Worm (Caenorhabditis elegans) whole organism, mixed stage, embryonic: Measurements from ENCODE around the gene dach-1.

ENCODE experiments used
- ces-1 ChIP-seq: fragments of 150-350 bp; optimal IDR thresholded peaks from 2 replicates; lab custom pipeline; 2014; ENCODE audit warnings: missing biosample characterization, missing genetic modification reagents, missing genetic modification characterization
- lin-13 ChIP-seq: fragments of 150-350 bp; optimal IDR thresholded peaks from 2 replicates; lab custom pipeline; 2014; ENCODE audit warnings: missing biosample characterization, missing genetic modification characterization
- lsy-2 ChIP-seq: fragments of 150-350 bp; optimal IDR thresholded peaks from 2 replicates; lab custom pipeline; 2014; ENCODE audit warnings: missing biosample characterization, missing genetic modification characterization
- mab-5 ChIP-seq: fragments of 150-350 bp; optimal IDR thresholded peaks from 2 replicates; lab custom pipeline; 2014; ENCODE audit warnings: missing biosample characterization, missing genetic modification characterization
- mls-2 ChIP-seq: sonication (generic microtip); optimal IDR thresholded peaks from 2 replicates; lab custom pipeline; 2016; ENCODE audit warnings: mild to moderate bottlenecking, missing genetic modification characterization, moderate library complexity, missing compliant biosample characterization
- nhr-237 ChIP-seq: fragments of 150-350 bp; optimal IDR thresholded peaks from 2 replicates; lab custom pipeline; 2014; ENCODE audit warnings: missing biosample characterization, missing genetic modification characterization

- no peak for TF ChIP-seq nhr-237
- TF ChIP-seq lin-13 (tag; lab: Kevin White, UChicago), result no peak
- no peak for TF ChIP-seq mab-5
- no peak for TF ChIP-seq mls-2 (tag; lab: Kevin White, UChicago)
- no peak for TF ChIP-seq lsy-2 (tag; lab: Kevin White, UChicago)
- TF ChIP-seq ces-1 (GFP tag; lab: Kevin White, UChicago), result no peak
Measured at ce11 chrV:3929099-3929498, 20.7 kb upstream of the dach-1 start, which contains the start of gene srx-64.
